Worm (Caenorhabditis elegans): ENCODE measurements around the gene nas-17.

- TF ChIP-seq aly-2 (tag; optimal IDR thresholded peaks at IDR 0.05) (no peak), ztf-4 (tag; optimal IDR thresholded peaks at IDR 0.05) (no peak), nhr-77 (tag; optimal IDR thresholded peaks at IDR 0.05) (no peak), egl-27 (tag; optimal IDR thresholded peaks at IDR 0.05) (no peak), lin-13 (GFP tag; optimal IDR thresholded peaks at IDR 0.05) (no peak), nhr-237 (tag; optimal IDR thresholded peaks at IDR 0.05) (no peak), ceh-8 (GFP tag; optimal IDR thresholded peaks at IDR 0.05) (no peak), dsc-1 (tag; optimal IDR thresholded peaks at IDR 0.05) (no peak), pqm-1 (tag; optimal IDR thresholded peaks at IDR 0.05) (no peak), unc-98 (GFP tag; IDR thresholded peaks at IDR 0.05) (no peak), nhr-76 (tag; optimal IDR thresholded peaks at IDR 0.05) (no peak), fkh-8 (tag; optimal IDR thresholded peaks at IDR 0.05) (no peak)
Measured at ce11 chrV:11352893-11353292, 45.8 kb upstream of the nas-17 start, which contains the start of gene npr-25.

All from whole organism, L1 larva.